Fruit fly (Drosophila melanogaster): ENCODE data around the gene fz.
A peak's percentile ranks its signal among the peaks of the same experiment; 100 is the strongest.

Gene fz

DNA sequence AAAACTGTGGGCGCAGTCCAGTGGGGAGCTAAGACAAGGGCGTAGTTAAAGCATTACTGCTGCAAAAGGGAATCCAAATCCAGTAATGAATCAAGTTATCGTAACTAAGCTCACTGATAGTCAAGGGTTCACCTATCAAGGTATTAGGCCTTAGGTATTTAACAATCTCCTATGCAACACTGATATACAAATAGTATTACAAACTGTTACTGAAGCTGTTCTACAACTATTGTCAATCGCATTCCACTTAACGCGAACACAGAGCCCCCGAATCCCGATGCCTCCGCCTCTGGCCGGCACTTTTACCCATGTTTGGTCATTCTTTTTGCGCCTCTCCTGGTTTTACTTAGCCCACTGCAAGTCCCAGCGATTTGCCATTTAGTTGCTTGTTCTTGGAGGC is 76.7 kb downstream of the fz start (continued):
- no peak for TF ChIP-seq CG8632 (GFP tag; optimal IDR thresholded peaks at IDR 0.05)
- peak; percentile 61 for TF ChIP-seq spab (GFP tag; optimal IDR thresholded peaks at IDR 0.05)
- peak; percentile 24 for TF ChIP-seq achi (GFP tag; optimal IDR thresholded peaks at IDR 0.05)
- no peak for TF ChIP-seq eg (GFP tag; IDR thresholded peaks at IDR 0.05)
- no peak for TF ChIP-seq CG6854 (GFP tag; optimal IDR thresholded peaks at IDR 0.05)
- TF ChIP-seq Ets96B (tag; optimal IDR thresholded peaks at IDR 0.05) = peak; percentile 61
- peak; percentile 30 to 52 for TF ChIP-seq ss (GFP tag; optimal IDR thresholded peaks at IDR 0.05)
- peak; percentile 1 for TF ChIP-seq CG11762 (GFP tag; optimal IDR thresholded peaks at IDR 0.05; ENCODE audit: insufficient read depth)
- TF ChIP-seq Gug (GFP tag; IDR thresholded peaks at IDR 0.05) = 0 out of 2 replicates have a peak, but pooled peaks have one; percentile 32
- no peak for TF ChIP-seq Hr4 (GFP tag; optimal IDR thresholded peaks at IDR 0.05)
- TF ChIP-seq CG11902 (GFP tag; optimal IDR thresholded peaks at IDR 0.05) = no peak
- peak; percentile 11 for TF ChIP-seq Hr39 (GFP tag; optimal IDR thresholded peaks at IDR 0.05)
- TF ChIP-seq Met (GFP tag; optimal IDR thresholded peaks at IDR 0.05) = no peak
- TF ChIP-seq CG6276 (GFP tag; optimal IDR thresholded peaks at IDR 0.05) = no peak
- peak; percentile 29 for TF ChIP-seq Ets21C (GFP tag; optimal IDR thresholded peaks at IDR 0.05)
- no peak for TF ChIP-seq vri (GFP tag; optimal IDR thresholded peaks at IDR 0.05)
- peak; percentile 34 for TF ChIP-seq svp (GFP tag)
- TF ChIP-seq dsx (GFP tag; optimal IDR thresholded peaks at IDR 0.05; ENCODE audit: poor library complexity, severe bottlenecking) = peak; percentile 28
- TF ChIP-seq acj6 (GFP tag; optimal IDR thresholded peaks at IDR 0.05) = peak; percentile 41
- TF ChIP-seq OdsH (GFP tag; optimal IDR thresholded peaks at IDR 0.05) = no peak
- peak; percentile 4 for TF ChIP-seq esn (GFP tag; optimal IDR thresholded peaks at IDR 0.05)
- no peak for TF ChIP-seq CG7368 (GFP tag; optimal IDR thresholded peaks at IDR 0.05)
- TF ChIP-seq dac (GFP tag; optimal IDR thresholded peaks at IDR 0.05) = no peak
- no peak for TF ChIP-seq CG8119 (GFP tag; IDR thresholded peaks at IDR 0.05)

DNA sequence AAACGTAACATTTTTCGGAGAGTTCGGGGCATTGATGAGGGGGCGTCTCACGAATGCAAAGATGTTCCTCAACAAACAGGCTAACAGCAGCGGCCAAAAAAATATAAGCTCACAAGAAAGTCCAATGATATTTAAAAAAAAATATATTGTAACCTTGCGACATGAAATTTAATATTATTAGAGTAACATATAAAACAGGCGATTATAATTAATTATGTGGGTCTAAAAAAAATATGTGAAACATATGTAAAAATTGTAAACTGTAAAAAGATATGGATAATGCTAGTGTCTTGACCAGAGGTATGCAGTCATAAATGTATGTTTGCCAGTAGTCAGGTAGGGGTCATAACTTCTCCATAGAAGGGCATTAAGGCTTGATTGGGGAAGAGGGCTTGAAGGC is 79.0 kb downstream of the fz start:
- TF ChIP-seq Sox102F (GFP tag; optimal IDR thresholded peaks at IDR 0.05) (peak; percentile 57), pdm3 (GFP tag; optimal IDR thresholded peaks at IDR 0.05) (peak; percentile 57), Ets21C (GFP tag; optimal IDR thresholded peaks at IDR 0.05) (peak; percentile 20), CG6163 (GFP tag; IDR thresholded peaks at IDR 0.05) (0 out of 3 replicates have a peak, but pooled peaks have one; percentile 12), Eip78C (GFP tag) (peak; percentile 85), Eip93F (GFP tag; optimal IDR thresholded peaks at IDR 0.05) (no peak), Met (GFP tag; optimal IDR thresholded peaks at IDR 0.05) (peak; percentile 47), acj6 (GFP tag; optimal IDR thresholded peaks at IDR 0.05) (peak; percentile 65), CG9139 (GFP tag; optimal IDR thresholded peaks at IDR 0.05) (peak; percentile 4), spab (GFP tag; optimal IDR thresholded peaks at IDR 0.05) (peak; percentile 29), CG15336 (GFP tag; IDR thresholded peaks at IDR 0.05) (peak; percentile 63), cyc (GFP tag; optimal IDR thresholded peaks at IDR 0.05) (no peak), CG16779 (tag; optimal IDR thresholded peaks at IDR 0.05) (no peak), CG6792 (GFP tag; optimal IDR thresholded peaks at IDR 0.05) (peak; percentile 30), Lpt (GFP tag; optimal IDR thresholded peaks at IDR 0.05) (no peak), CG10631 (GFP tag; optimal IDR thresholded peaks at IDR 0.05) (peak; percentile 50), fkh (GFP tag; optimal IDR thresholded peaks at IDR 0.05) (no peak), CG32006 (GFP tag; optimal IDR thresholded peaks at IDR 0.05) (peak; percentile 63), CG8632 (GFP tag; optimal IDR thresholded peaks at IDR 0.05) (peak; percentile 51), ss (GFP tag; optimal IDR thresholded peaks at IDR 0.05) (peak in 1 of 2 experiments; percentile 3), Gug (GFP tag; IDR thresholded peaks at IDR 0.05) (no peak), CG8119 (GFP tag; IDR thresholded peaks at IDR 0.05) (peak; percentile 56; the same call in 2 of the 3 replicates), CG3919 (GFP tag; optimal IDR thresholded peaks at IDR 0.05) (peak; percentile 12), CG7368 (GFP tag; optimal IDR thresholded peaks at IDR 0.05) (no peak), CG3032 (tag; optimal IDR thresholded peaks at IDR 0.05) (peak; percentile 42), salr (GFP tag; optimal IDR thresholded peaks at IDR 0.05) (peak in 1 of 2 experiments; percentile 48), Hr4 (GFP tag; optimal IDR thresholded peaks at IDR 0.05) (peak; percentile 49), Hr39 (GFP tag; optimal IDR thresholded peaks at IDR 0.05) (peak; percentile 49), CG34406 (GFP tag; optimal IDR thresholded peaks at IDR 0.05) (peak; percentile 55), fd59A (GFP tag; optimal IDR thresholded peaks at IDR 0.05) (peak; percentile 30), vri (GFP tag; optimal IDR thresholded peaks at IDR 0.05) (peak; percentile 22), lz (GFP tag; optimal IDR thresholded peaks at IDR 0.05) (peak; percentile 46), CG6276 (GFP tag; optimal IDR thresholded peaks at IDR 0.05) (peak; percentile 34), Smox (GFP tag; optimal IDR thresholded peaks at IDR 0.05) (peak; percentile 55), Eip75B (GFP tag; optimal IDR thresholded peaks at IDR 0.05) (peak; percentile 47), CG8319 (GFP tag; optimal IDR thresholded peaks at IDR 0.05) (peak; percentile 9), Sox14 (GFP tag; optimal IDR thresholded peaks at IDR 0.05) (peak; percentile 55), Ets96B (tag; optimal IDR thresholded peaks at IDR 0.05) (peak; percentile 57), OdsH (GFP tag; optimal IDR thresholded peaks at IDR 0.05) (peak; percentile 68)

Measured in whole organism, prepupa.